Worm (Caenorhabditis elegans): ENCODE measurements around the gene elc-1.

The elc-1 gene

ce11 chrIII:1417090-1417489 lies at the start of gene elc-1:
Gene elc-1 (minus strand): TSS chrIII:1417190.
- TF ChIP-seq lin-14 (GFP tag; optimal IDR thresholded peaks at IDR 0.05): no peak
- TF ChIP-seq nhr-237 (tag; optimal IDR thresholded peaks at IDR 0.05): no peak
- no peak for TF ChIP-seq zag-1 (tag; optimal IDR thresholded peaks at IDR 0.05)
- no peak for TF ChIP-seq C16A3.4 (tag; optimal IDR thresholded peaks at IDR 0.05)
- TF ChIP-seq unc-62 (GFP tag; optimal IDR thresholded peaks at IDR 0.05): no peak
- no peak for TF ChIP-seq nhr-71 (tag; optimal IDR thresholded peaks at IDR 0.05)
- no peak for TF ChIP-seq nhr-77 (tag; optimal IDR thresholded peaks at IDR 0.05)
- TF ChIP-seq unc-30 (tag; optimal IDR thresholded peaks at IDR 0.05): no peak
- no peak for TF ChIP-seq hpl-2 (GFP tag; optimal IDR thresholded peaks at IDR 0.05)
- TF ChIP-seq ceh-88 (GFP tag; IDR thresholded peaks at IDR 0.05): no peak
- TF ChIP-seq pag-3 (tag; optimal IDR thresholded peaks at IDR 0.05; ENCODE audit: borderline replicate concordance, insufficient read depth): no peak
- no peak for TF ChIP-seq efl-1 (optimal IDR thresholded peaks at IDR 0.05)
- TF ChIP-seq efl-1 (GFP tag; optimal IDR thresholded peaks at IDR 0.05 in 1 of 2): no peak

DNA sequence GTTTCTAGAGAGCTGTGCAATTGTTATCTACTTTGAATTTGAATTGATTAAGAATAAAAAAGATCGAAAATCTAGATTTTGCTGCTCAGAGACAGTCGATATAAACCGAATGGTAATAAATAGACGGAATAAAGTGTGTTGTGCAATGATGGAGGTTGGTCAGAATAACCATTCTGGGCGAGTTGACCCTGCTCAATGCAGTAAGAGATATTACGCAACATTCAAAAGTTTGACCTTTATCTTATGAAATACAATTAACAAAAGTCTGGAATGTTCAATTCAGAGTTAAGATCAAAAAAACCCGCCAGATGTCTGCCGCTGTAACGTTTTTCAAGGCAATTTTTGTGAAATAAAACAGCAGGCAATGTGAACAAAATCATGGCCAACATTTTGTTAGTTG lies 39.9 kb upstream of the elc-1 start:
- TF ChIP-seq alr-1 (tag; optimal IDR thresholded peaks at IDR 0.05; ENCODE audit: borderline replicate concordance): no peak
- TF ChIP-seq sox-4 (tag; optimal IDR thresholded peaks at IDR 0.05): no peak
- no peak for TF ChIP-seq pag-3 (tag; optimal IDR thresholded peaks at IDR 0.05; ENCODE audit: borderline replicate concordance, insufficient read depth)
- TF ChIP-seq elt-2 (tag; optimal IDR thresholded peaks at IDR 0.05): no peak
- no peak for TF ChIP-seq sup-37 (GFP tag; optimal IDR thresholded peaks at IDR 0.05)
- TF ChIP-seq nhr-28 (tag; optimal IDR thresholded peaks at IDR 0.05): no peak
- TF ChIP-seq egl-13 (tag; optimal IDR thresholded peaks at IDR 0.05): no peak
- TF ChIP-seq zag-1 (tag; optimal IDR thresholded peaks at IDR 0.05): no peak

DNA sequence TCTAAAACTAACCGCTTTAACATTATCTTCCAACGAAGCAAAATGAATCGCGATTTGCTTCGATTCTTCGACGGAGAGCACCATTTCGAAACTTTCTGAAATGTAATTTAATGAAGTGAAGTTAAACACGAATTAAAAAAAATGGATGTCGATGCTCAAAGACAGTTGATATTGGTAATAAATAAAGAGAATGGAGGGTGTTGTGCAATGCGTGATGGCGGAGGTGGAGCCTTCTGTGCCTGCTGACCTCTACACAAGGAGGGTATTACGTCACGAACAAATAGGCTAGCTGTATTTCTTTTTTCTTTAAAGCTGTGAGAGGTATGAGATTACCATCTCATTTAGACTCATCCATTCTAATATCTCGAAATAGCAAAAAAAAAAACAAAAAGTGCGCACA lies 38.7 kb upstream of the elc-1 start, which contains the start of gene Y82E9BR.17:
TSS of gene Y82E9BR.17 (minus strand) at position 101 of the 400 bp plus-strand sequence.
- no peak for TF ChIP-seq dsc-1 (tag; optimal IDR thresholded peaks at IDR 0.05)
- no peak for TF ChIP-seq lir-3 (tag; optimal IDR thresholded peaks at IDR 0.05; ENCODE audit: poor library complexity)
- no peak for TF ChIP-seq lin-35 (GFP tag; optimal IDR thresholded peaks at IDR 0.05)
- TF ChIP-seq tbx-2 (tag; optimal IDR thresholded peaks at IDR 0.05): no peak
- no peak for TF ChIP-seq isw-1 (GFP tag; IDR thresholded peaks at IDR 0.05)
- TF ChIP-seq mep-1 (tag; optimal IDR thresholded peaks at IDR 0.05): no peak
- TF ChIP-seq ztf-4 (tag; optimal IDR thresholded peaks at IDR 0.05): no peak
- TF ChIP-seq tlp-1 (tag; optimal IDR thresholded peaks at IDR 0.05): no peak
- no peak for TF ChIP-seq nhr-19 (GFP tag; conservative IDR thresholded peaks at IDR 0.05)
- TF ChIP-seq C34B4.2 (tag; optimal IDR thresholded peaks at IDR 0.05): no peak

- TF ChIP-seq ceh-63 (GFP tag; optimal IDR thresholded peaks at IDR 0.05) (no peak), ztf-4 (tag; optimal IDR thresholded peaks at IDR 0.05) (no peak), lsy-2 (tag; optimal IDR thresholded peaks at IDR 0.05) (no peak), efl-3 (GFP tag; optimal IDR thresholded peaks at IDR 0.05) (no peak), ets-5 (GFP tag; IDR thresholded peaks at IDR 0.05) (no peak), fos-1 (tag; optimal IDR thresholded peaks at IDR 0.05) (no peak), C34B4.2 (tag; optimal IDR thresholded peaks at IDR 0.05) (no peak), isw-1 (GFP tag; IDR thresholded peaks at IDR 0.05) (no peak), nhr-12 (tag; optimal IDR thresholded peaks at IDR 0.05) (no peak), fkh-8 (tag; optimal IDR thresholded peaks at IDR 0.05) (no peak), elt-2 (tag; optimal IDR thresholded peaks at IDR 0.05) (no peak), rnt-1 (tag; optimal IDR thresholded peaks at IDR 0.05) (no peak), egl-27 (tag; optimal IDR thresholded peaks at IDR 0.05) (no peak), Y116A8C.19 (tag; optimal IDR thresholded peaks at IDR 0.05; ENCODE audit: borderline replicate concordance) (no peak), unc-86 (tag; optimal IDR thresholded peaks at IDR 0.05) (no peak)
Measured at ce11 chrIII:1446747-1447146, 29.8 kb upstream of the elc-1 start.

All from whole organism, L1 larva.